Worm (Caenorhabditis elegans) whole organism, L1 larva: ENCODE results near the gene C15H11.13.

Experiments
- C04F5.9 ChIP-seq: sonication (generic microtip); optimal IDR thresholded peaks from 2 replicates; lab custom pipeline; 2016; ENCODE audit warnings: missing genetic modification characterization, missing compliant biosample characterization
- C16A3.4 ChIP-seq: fragments of 150-350 bp; optimal IDR thresholded peaks from 2 replicates; lab custom pipeline; 2014; ENCODE audit warnings: missing biosample characterization, missing genetic modification characterization
- F16B12.6 ChIP-seq: fragments of 150-350 bp; optimal IDR thresholded peaks from 2 replicates; lab custom pipeline; 2014; ENCODE audit warnings: missing biosample characterization, missing genetic modification characterization
- Y116A8C.19 ChIP-seq: sonication (generic microtip); optimal IDR thresholded peaks from 2 replicates; lab custom pipeline; 2016; ENCODE audit warnings: missing compliant biosample characterization, missing genetic modification characterization, borderline replicate concordance
- aha-1 ChIP-seq: fragments of 150-350 bp; optimal IDR thresholded peaks from 2 replicates; lab custom pipeline; 2014; ENCODE audit warnings: missing biosample characterization, missing genetic modification characterization
- alr-1 ChIP-seq: fragments of 200-800 bp; sonication (Bioruptor generic); optimal IDR thresholded peaks from 2 replicates; lab custom pipeline; 2018; ENCODE audit warnings: borderline replicate concordance, mild to moderate bottlenecking, missing genetic modification characterization, missing compliant biosample characterization
- aly-2 ChIP-seq: fragments of 150-350 bp; optimal IDR thresholded peaks from 2 replicates; lab custom pipeline; 2014; ENCODE audit warnings: missing biosample characterization, missing genetic modification characterization
- ama-1 ChIP-seq: fragments of 150-350 bp; optimal IDR thresholded peaks from 2 replicates; lab custom pipeline; 2014
- blmp-1 ChIP-seq: fragments of 150-350 bp; optimal IDR thresholded peaks from 2 replicates; lab custom pipeline; 2014; ENCODE audit warnings: missing biosample characterization, missing genetic modification characterization
- ceh-8 ChIP-seq: fragments of 200-800 bp; sonication (Bioruptor generic); optimal IDR thresholded peaks from 2 replicates; lab custom pipeline; 2018; ENCODE audit warnings: mild to moderate bottlenecking, missing genetic modification characterization, moderate library complexity, missing compliant biosample characterization
- ceh-82 ChIP-seq, 3 experiments: fragments of 150-350 bp in 1 of 3; sonication (generic microtip) in 2 of 3; optimal IDR thresholded peaks; 2 replicates each; lab custom pipeline; 2014 to 2017; ENCODE audit warnings: missing biosample characterization in 3 of 3, missing genetic modification characterization in 3 of 3
- ceh-88 ChIP-seq: fragments of 200-800 bp; sonication (Bioruptor generic); IDR thresholded peaks from 2 replicates; pipeline ENCODE4 v1.3.6; 2022; ENCODE audit warnings: missing genetic modification characterization, missing compliant biosample characterization
- ceh-90 ChIP-seq: sonication (generic microtip); optimal IDR thresholded peaks from 2 replicates; lab custom pipeline; 2016; ENCODE audit warnings: missing genetic modification characterization, missing compliant biosample characterization
- dpl-1 ChIP-seq, 3 experiments: fragments of 150-350 bp in 2 of 3; sonication (generic microtip) in 1 of 3; optimal IDR thresholded peaks; 2 replicates each; lab custom pipeline; 2014 to 2017; ENCODE audit warnings: missing biosample characterization in 3 of 3, missing genetic modification characterization in 3 of 3, missing genetic modification reagents in 3 of 3
- dsc-1 ChIP-seq: sonication (generic microtip); optimal IDR thresholded peaks from 2 replicates; lab custom pipeline; 2016; ENCODE audit warnings: mild to moderate bottlenecking, missing genetic modification characterization, missing compliant biosample characterization
- efl-1 ChIP-seq, 4 experiments: fragments of 150-350 bp; optimal IDR thresholded peaks in 3 of 4; peaks in 1 of 4; 1 replicate in 1 of 4; 2 replicates in 3 of 4; lab custom pipeline; 2014; ENCODE audit warnings: missing biosample characterization in 2 of 4, missing genetic modification characterization in 2 of 4, missing genetic modification reagents in 2 of 4
- egl-27 ChIP-seq, 2 experiments: fragments of 150-350 bp in 1 of 2; sonication (generic microtip); optimal IDR thresholded peaks; 3 replicates each; lab custom pipeline; 2017 to 2018; ENCODE audit warnings: missing biosample characterization in 2 of 2, missing genetic modification characterization in 2 of 2, missing genetic modification reagents in 2 of 2
- elt-2 ChIP-seq: sonication (generic microtip); optimal IDR thresholded peaks from 2 replicates; lab custom pipeline; 2016; ENCODE audit warnings: missing genetic modification characterization, mild to moderate bottlenecking, inconsistent platforms, missing compliant biosample characterization, missing genetic modification reagents
- elt-3 ChIP-seq, 6 experiments: fragments of 150-350 bp in 1 of 6; sonication (generic microtip); optimal IDR thresholded peaks; 2 replicates each; lab custom pipeline; 2017 to 2018; ENCODE audit warnings: missing biosample characterization in 6 of 6, missing genetic modification characterization in 6 of 6, inconsistent platforms in 1 of 6
- ets-5 ChIP-seq: fragments of 200-800 bp; sonication (Bioruptor generic); IDR thresholded peaks from 2 replicates; pipeline ENCODE4 v1.3.6; 2022; ENCODE audit warnings: missing genetic modification characterization, missing compliant biosample characterization
- fkh-8 ChIP-seq: sonication (generic microtip); optimal IDR thresholded peaks from 2 replicates; lab custom pipeline; 2016; ENCODE audit warnings: mild to moderate bottlenecking, missing genetic modification characterization, missing compliant biosample characterization
- fos-1 ChIP-seq: fragments of 150-350 bp; optimal IDR thresholded peaks from 2 replicates; lab custom pipeline; 2014; ENCODE audit warnings: missing biosample characterization, missing genetic modification characterization
- hlh-17 ChIP-seq: fragments of 200-800 bp; sonication (Bioruptor generic); optimal IDR thresholded peaks from 2 replicates; lab custom pipeline; 2018; ENCODE audit warnings: missing genetic modification characterization, mild to moderate bottlenecking, missing compliant biosample characterization, moderate library complexity, borderline replicate concordance
- hlh-4 ChIP-seq: sonication (generic microtip); optimal IDR thresholded peaks from 2 replicates; lab custom pipeline; 2016; ENCODE audit warnings: mild to moderate bottlenecking, missing genetic modification characterization, missing compliant biosample characterization
- irx-1 ChIP-seq: sonication (generic microtip); optimal IDR thresholded peaks from 2 replicates; lab custom pipeline; 2016; ENCODE audit warnings: missing genetic modification characterization, missing compliant biosample characterization
- isw-1 ChIP-seq: fragments of 200-800 bp; sonication (Bioruptor generic); IDR thresholded peaks from 2 replicates; pipeline ENCODE4 v1.3.6; 2022; ENCODE audit warnings: missing genetic modification characterization, missing compliant biosample characterization
- jun-1 ChIP-seq: fragments of 150-350 bp; optimal IDR thresholded peaks from 2 replicates; lab custom pipeline; 2014; ENCODE audit warnings: missing biosample characterization, missing genetic modification reagents, missing genetic modification characterization
- lin-13 ChIP-seq: fragments of 150-350 bp; optimal IDR thresholded peaks from 2 replicates; lab custom pipeline; 2014; ENCODE audit warnings: missing biosample characterization, missing genetic modification reagents, missing genetic modification characterization
- lin-15B ChIP-seq: fragments of 150-350 bp; sonication (generic microtip); optimal IDR thresholded peaks from 3 replicates; lab custom pipeline; 2014; ENCODE audit warnings: missing biosample characterization, missing genetic modification characterization
- mdl-1 ChIP-seq, 2 experiments: fragments of 150-350 bp; optimal IDR thresholded peaks; 2 replicates each; lab custom pipeline; 2014 to 2017; ENCODE audit warnings: missing biosample characterization in 2 of 2, missing genetic modification characterization in 2 of 2, inconsistent platforms in 1 of 2
- mef-2 ChIP-seq: fragments of 150-350 bp; optimal IDR thresholded peaks from 2 replicates; lab custom pipeline; 2014; ENCODE audit warnings: missing biosample characterization, missing genetic modification characterization
- mep-1 ChIP-seq: fragments of 150-350 bp; optimal IDR thresholded peaks from 2 replicates; lab custom pipeline; 2014; ENCODE audit warnings: missing biosample characterization, missing genetic modification characterization
- nhr-19 ChIP-seq: fragments of 200-800 bp; sonication (Bioruptor generic); conservative IDR thresholded peaks from 2 replicates; pipeline ENCODE4 v1.3.6; 2022; ENCODE audit warnings: missing genetic modification characterization, missing compliant biosample characterization
- nhr-20 ChIP-seq: sonication (generic microtip); optimal IDR thresholded peaks from 2 replicates; lab custom pipeline; 2016; ENCODE audit warnings: mild to moderate bottlenecking, missing genetic modification characterization, missing compliant biosample characterization
- nhr-237 ChIP-seq: fragments of 150-350 bp; optimal IDR thresholded peaks from 2 replicates; lab custom pipeline; 2014; ENCODE audit warnings: missing biosample characterization, missing genetic modification characterization
- nhr-71 ChIP-seq: sonication (generic microtip); optimal IDR thresholded peaks from 2 replicates; lab custom pipeline; 2016; ENCODE audit warnings: mild to moderate bottlenecking, missing genetic modification characterization, moderate library complexity, missing compliant biosample characterization
- nhr-77 ChIP-seq: fragments of 150-350 bp; optimal IDR thresholded peaks from 2 replicates; lab custom pipeline; 2014; ENCODE audit warnings: missing biosample characterization, missing genetic modification characterization
- nhr-85 ChIP-seq: sonication (generic microtip); peaks from one replicate; lab custom pipeline; 2016; ENCODE audit warnings: missing genetic modification characterization, inconsistent platforms, missing compliant biosample characterization
- nhr-90 ChIP-seq: sonication (generic microtip); optimal IDR thresholded peaks from 2 replicates; lab custom pipeline; 2016; ENCODE audit warnings: mild to moderate bottlenecking, missing genetic modification characterization, missing compliant biosample characterization; ENCODE audit not compliant: poor library complexity
- pag-3 ChIP-seq: sonication (generic microtip); optimal IDR thresholded peaks from 2 replicates; lab custom pipeline; 2017; ENCODE audit warnings: missing genetic modification characterization, mild to moderate bottlenecking, missing compliant biosample characterization, antibody characterized with exemption, borderline replicate concordance; ENCODE audit not compliant: insufficient read depth
- pqm-1 ChIP-seq: sonication (generic microtip); optimal IDR thresholded peaks from 3 replicates; lab custom pipeline; 2017; ENCODE audit warnings: missing biosample characterization, missing genetic modification characterization
- snu-23 ChIP-seq: sonication (generic microtip); optimal IDR thresholded peaks from 2 replicates; lab custom pipeline; 2016; ENCODE audit warnings: missing genetic modification characterization, missing compliant biosample characterization
- swsn-7 ChIP-seq: sonication (generic microtip); optimal IDR thresholded peaks from 2 replicates; lab custom pipeline; 2016; ENCODE audit warnings: missing genetic modification characterization, missing compliant biosample characterization
- unc-130 ChIP-seq: fragments of 150-350 bp; optimal IDR thresholded peaks from 2 replicates; lab custom pipeline; 2017; ENCODE audit warnings: missing biosample characterization, missing genetic modification characterization, inconsistent platforms
- unc-30 ChIP-seq: sonication (generic microtip); optimal IDR thresholded peaks from 2 replicates; lab custom pipeline; 2017; ENCODE audit warnings: missing biosample characterization, missing genetic modification characterization
- unc-86 ChIP-seq: sonication (generic microtip); optimal IDR thresholded peaks from 2 replicates; lab custom pipeline; 2016; ENCODE audit warnings: missing genetic modification characterization, missing compliant biosample characterization
- unc-98 ChIP-seq: fragments of 200-800 bp; sonication (Bioruptor generic); IDR thresholded peaks from 2 replicates; pipeline ENCODE4 v1.3.6; 2022; ENCODE audit warnings: missing genetic modification characterization, missing compliant biosample characterization
- xbp-1 ChIP-seq: sonication (generic microtip); optimal IDR thresholded peaks from 2 replicates; lab custom pipeline; 2016; ENCODE audit warnings: missing genetic modification characterization, missing compliant biosample characterization
- zip-4 ChIP-seq: fragments of 200-800 bp; sonication (Bioruptor generic); optimal IDR thresholded peaks from 2 replicates; lab custom pipeline; 2018; ENCODE audit warnings: mild to moderate bottlenecking, missing genetic modification characterization, moderate library complexity, missing compliant biosample characterization

The C15H11.13 gene

ce11 chrV:14394743-14395142 lies at the start of gene C15H11.13:
C15H11.13 (plus strand) TSS chrV:14395043.
- no peak for TF ChIP-seq elt-3 (tag; optimal IDR thresholded peaks at IDR 0.05; lab: Kevin White, UChicago)
- TF ChIP-seq ceh-8 (GFP tag; lab: Kevin White, UChicago), result no peak
- no peak for TF ChIP-seq alr-1
- no peak for TF ChIP-seq unc-86 (tag; lab: Kevin White, UChicago)
- no peak for TF ChIP-seq jun-1
- no peak for TF ChIP-seq dsc-1 (tag; lab: Kevin White, UChicago)
- TF ChIP-seq aly-2 (tag; lab: Kevin White, UChicago), result no peak
- TF ChIP-seq snu-23 (GFP tag; lab: Kevin White, UChicago), result no peak
- TF ChIP-seq mdl-1 (tag; optimal IDR thresholded peaks at IDR 0.05; lab: Kevin White, UChicago), result no peak
- TF ChIP-seq swsn-7, result no peak

- TF ChIP-seq unc-30 (tag; lab: Kevin White, UChicago) (no peak), efl-1 (optimal IDR thresholded peaks at IDR 0.05; lab: Kevin White, UChicago) (peak; percentile 91 to 93), efl-1 (GFP tag; optimal IDR thresholded peaks at IDR 0.05 in 1 of 2; lab: Kevin White, UChicago) (peak; percentile 85 to 98), mdl-1 (tag; optimal IDR thresholded peaks at IDR 0.05; lab: Kevin White, UChicago) (peak in 1 of 2 experiments; percentile 82), lin-15B (peak; percentile 67), mef-2 (tag; lab: Kevin White, UChicago) (peak; percentile 37), nhr-20 (peak; percentile 97), ceh-8 (GFP tag; lab: Kevin White, UChicago) (peak; percentile 84), Y116A8C.19 (tag; lab: Kevin White, UChicago) (no peak), ceh-88 (GFP tag; lab: Robert Waterston, UW) (peak; percentile 84), pag-3 (peak; percentile 82), C16A3.4 (peak; percentile 98), dpl-1 (GFP tag; optimal IDR thresholded peaks at IDR 0.05; lab: Kevin White, UChicago) (peak; percentile 86 to 89 (median 87)), xbp-1 (peak; percentile 93), lin-13 (peak; percentile 96), nhr-237 (tag; lab: Kevin White, UChicago) (peak; percentile 60), swsn-7 (peak; percentile 95), snu-23 (GFP tag; lab: Kevin White, UChicago) (peak; percentile 97), egl-27 (tag; optimal IDR thresholded peaks at IDR 0.05; lab: Kevin White, UChicago) (peak in 1 of 2 experiments; percentile 56), ama-1 (lab: Kevin White, UChicago) (peak; percentile 52), isw-1 (GFP tag; lab: Robert Waterston, UW) (peak; percentile 92), nhr-90 (peak; percentile 91), aha-1 (tag; lab: Kevin White, UChicago) (peak; percentile 9), fkh-8 (tag; lab: Kevin White, UChicago) (peak; percentile 95), zip-4 (GFP tag; lab: Kevin White, UChicago) (peak; percentile 66), nhr-71 (peak; percentile 97), elt-2 (tag; lab: Kevin White, UChicago) (peak; percentile 46), F16B12.6 (tag; lab: Kevin White, UChicago) (peak; percentile 56), nhr-77 (tag; lab: Kevin White, UChicago) (peak; percentile 92), hlh-17 (GFP tag; lab: Kevin White, UChicago) (no peak), hlh-4 (tag; lab: Kevin White, UChicago) (no peak), mep-1 (tag; lab: Kevin White, UChicago) (peak; percentile 94), nhr-85 (tag; lab: Kevin White, UChicago) (peak; percentile 96), unc-98 (GFP tag; lab: Robert Waterston, UW) (peak; percentile 44; the same call in 1 of the 2 replicates), pqm-1 (tag; lab: Kevin White, UChicago) (no peak), blmp-1 (tag; lab: Kevin White, UChicago) (peak; percentile 91), ets-5 (GFP tag; lab: Robert Waterston, UW) (no peak), unc-86 (tag; lab: Kevin White, UChicago) (peak; percentile 92), unc-130 (tag; lab: Kevin White, UChicago) (peak; percentile 66), nhr-19 (GFP tag; lab: Robert Waterston, UW) (peak; percentile 96), dsc-1 (tag; lab: Kevin White, UChicago) (peak; percentile 94), C04F5.9 (tag; lab: Kevin White, UChicago) (peak; percentile 80), ceh-82 (tag; optimal IDR thresholded peaks at IDR 0.05; lab: Kevin White, UChicago) (peak; percentile 84 to 95 (median 94)), irx-1 (tag; lab: Kevin White, UChicago) (peak; percentile 82), fos-1 (tag; lab: Kevin White, UChicago) (peak; percentile 71), ceh-90 (tag; lab: Kevin White, UChicago) (peak; percentile 67)
Measured at ce11 chrV:14347234-14347826, 47.5 kb upstream of the C15H11.13 start, which contains the start of gene cept-2. cept-2 (plus strand) TSS chrV:14347766.
